Fruit fly (Drosophila melanogaster) whole organism, embryonic: Measurements from ENCODE around the gene aln.

Experiments
- ATbp ChIP-seq: fragments of 200-800 bp; sonication (Bioruptor generic); optimal IDR thresholded peaks from 2 replicates; lab custom pipeline; 2017; ENCODE audit warnings: missing biosample characterization, mild to moderate bottlenecking, missing genetic modification characterization, missing genetic modification reagents
- BEAF-32 ChIP-seq: fragments of 200-800 bp; sonication (Bioruptor generic); optimal IDR thresholded peaks from 3 replicates; lab custom pipeline; 2017; ENCODE audit warnings: missing biosample characterization, missing genetic modification characterization, mild to moderate bottlenecking, moderate library complexity, missing genetic modification reagents
- CG10543 ChIP-seq: fragments of 200-800 bp; sonication (Bioruptor generic); optimal IDR thresholded peaks from 3 replicates; lab custom pipeline; 2017; ENCODE audit warnings: missing biosample characterization, mild to moderate bottlenecking, missing genetic modification characterization, moderate library complexity
- CG12769 ChIP-seq: fragments of 200-800 bp; sonication (Bioruptor generic); optimal IDR thresholded peaks from 2 replicates; lab custom pipeline; 2019; ENCODE audit warnings: missing biosample characterization, mild to moderate bottlenecking, missing genetic modification characterization, moderate library complexity
- CG17359 ChIP-seq: fragments of 200-800 bp; sonication (Bioruptor generic); optimal IDR thresholded peaks from 3 replicates; lab custom pipeline; 2018; ENCODE audit warnings: missing biosample characterization, mild to moderate bottlenecking, missing genetic modification characterization, moderate library complexity
- CG17385 ChIP-seq: fragments of 200-800 bp; sonication (Bioruptor generic); optimal IDR thresholded peaks from 3 replicates; lab custom pipeline; 2018; ENCODE audit warnings: missing biosample characterization, mild to moderate bottlenecking, missing genetic modification characterization
- CG18599 ChIP-seq: fragments of 200-800 bp; sonication (Bioruptor generic); optimal IDR thresholded peaks from 3 replicates; lab custom pipeline; 2017; ENCODE audit warnings: missing biosample characterization, missing genetic modification characterization, mild to moderate bottlenecking, moderate library complexity, missing genetic modification reagents
- CG31224 ChIP-seq: fragments of 200-800 bp; sonication (Bioruptor generic); IDR thresholded peaks from 2 replicates; pipeline ENCODE4 v1.3.6; 2022; ENCODE audit warnings: missing biosample characterization, missing genetic modification characterization
- CG3847 ChIP-seq: fragments of 200-800 bp; sonication (Bioruptor generic); IDR thresholded peaks from 2 replicates; pipeline ENCODE4 v1.3.6; 2022; ENCODE audit warnings: missing biosample characterization, missing genetic modification characterization
- CG7271 ChIP-seq: fragments of 200-800 bp; sonication (Bioruptor generic); optimal IDR thresholded peaks from 2 replicates; lab custom pipeline; 2018; ENCODE audit warnings: missing biosample characterization, mild to moderate bottlenecking, missing genetic modification characterization, moderate library complexity
- Chrac-16 ChIP-seq: fragments of 200-800 bp; sonication (Bioruptor generic); optimal IDR thresholded peaks from 3 replicates; lab custom pipeline; 2016; ENCODE audit warnings: missing biosample characterization, missing genetic modification characterization
- Dp ChIP-seq: fragments of 200-800 bp; sonication (Bioruptor generic); optimal IDR thresholded peaks from 2 replicates; lab custom pipeline; 2018; ENCODE audit warnings: missing biosample characterization, mild to moderate bottlenecking, missing genetic modification characterization, moderate library complexity
- E2f1 ChIP-seq: fragments of 200-800 bp; sonication (Bioruptor generic); IDR thresholded peaks from 2 replicates; pipeline ENCODE4 v1.3.6; 2022; ENCODE audit warnings: missing biosample characterization, missing genetic modification characterization
- E2f2 ChIP-seq: fragments of 200-800 bp; sonication (Bioruptor generic); IDR thresholded peaks from 2 replicates; pipeline ENCODE4 v1.3.6; 2022; ENCODE audit warnings: missing biosample characterization, missing genetic modification characterization
- Hmx ChIP-seq: fragments of 200-800 bp; sonication (Bioruptor generic); optimal IDR thresholded peaks from 2 replicates; lab custom pipeline; 2016; ENCODE audit warnings: missing biosample characterization, missing genetic modification characterization
- Mrtf ChIP-seq: fragments of 200-800 bp; sonication (Bioruptor generic); IDR thresholded peaks from 3 replicates; pipeline ENCODE4 v1.3.6; 2022; ENCODE audit warnings: missing biosample characterization, missing genetic modification characterization
- Myb ChIP-seq: fragments of 200-800 bp; sonication (Bioruptor generic); optimal IDR thresholded peaks from 2 replicates; lab custom pipeline; 2016; ENCODE audit warnings: missing biosample characterization, missing genetic modification characterization
- PHDP ChIP-seq: fragments of 200-800 bp; sonication (Bioruptor generic); optimal IDR thresholded peaks from 3 replicates; lab custom pipeline; 2018; ENCODE audit warnings: missing biosample characterization, mild to moderate bottlenecking, missing genetic modification characterization, moderate library complexity
- Pdp1 ChIP-seq, 2 experiments: fragments of 200-800 bp; sonication (Bioruptor generic); optimal IDR thresholded peaks; 3 replicates each; lab custom pipeline; 2016; ENCODE audit warnings: missing biosample characterization in 2 of 2, missing genetic modification characterization in 2 of 2, mild to moderate bottlenecking in 1 of 2, moderate library complexity in 1 of 2
- Trl ChIP-seq, 3 experiments: fragments of >200 bp in 2 of 3; fragments of 200-800 bp in 1 of 3; sonication (Bioruptor generic) in 1 of 3; optimal IDR thresholded peaks; 2 replicates in 1 of 3; 3 replicates in 2 of 3; lab custom pipeline; 2016 to 2017; ENCODE audit warnings: missing biosample characterization in 1 of 3, missing genetic modification characterization in 1 of 3
- crol ChIP-seq: fragments of 200-800 bp; sonication (Bioruptor generic); IDR thresholded peaks from 2 replicates; pipeline ENCODE4 v1.3.6; 2022; ENCODE audit warnings: missing biosample characterization, missing genetic modification characterization
- esg ChIP-seq: fragments of 200-800 bp; sonication (Bioruptor generic); conservative IDR thresholded peaks from 2 replicates; pipeline ENCODE4 v1.3.6; 2022; ENCODE audit warnings: missing biosample characterization, missing genetic modification characterization
- eve ChIP-seq, 2 experiments: fragments of >200 bp; optimal IDR thresholded peaks; 2 replicates each; lab custom pipeline; 2017; ENCODE audit warnings: missing biosample characterization in 2 of 2, missing genetic modification characterization in 2 of 2
- gsb-n ChIP-seq: fragments of 200-800 bp; sonication (Bioruptor generic); optimal IDR thresholded peaks from 3 replicates; lab custom pipeline; 2018; ENCODE audit warnings: missing biosample characterization, mild to moderate bottlenecking, missing genetic modification characterization
- pros ChIP-seq: fragments of 200-800 bp; sonication (Bioruptor generic); optimal IDR thresholded peaks from 3 replicates; lab custom pipeline; 2019; ENCODE audit warnings: missing biosample characterization, mild to moderate bottlenecking, missing genetic modification characterization, moderate library complexity
- pzg ChIP-seq: fragments of 200-800 bp; sonication (Bioruptor generic); optimal IDR thresholded peaks from 3 replicates; lab custom pipeline; 2018; ENCODE audit warnings: missing biosample characterization, mild to moderate bottlenecking, missing genetic modification characterization, moderate library complexity
- sc ChIP-seq, 3 experiments: fragments of >200 bp in 2 of 3; fragments of 200-800 bp in 1 of 3; sonication (Bioruptor generic) in 1 of 3; optimal IDR thresholded peaks; 2 replicates in 2 of 3; 3 replicates in 1 of 3; lab custom pipeline; 2017; ENCODE audit warnings: mild to moderate bottlenecking in 1 of 3, missing biosample characterization in 1 of 3, missing genetic modification characterization in 1 of 3, missing genetic modification reagents in 1 of 3
- sd ChIP-seq: fragments of 200-800 bp; sonication (Bioruptor generic); optimal IDR thresholded peaks from 3 replicates; lab custom pipeline; 2018; ENCODE audit warnings: missing biosample characterization, mild to moderate bottlenecking, missing genetic modification characterization, moderate library complexity
- sens ChIP-seq: fragments of 200-800 bp; sonication (Bioruptor generic); peaks from one replicate; lab custom pipeline; 2016; ENCODE audit warnings: missing biosample characterization, missing genetic modification characterization
- slbo ChIP-seq: fragments of 200-800 bp; sonication (Bioruptor generic); IDR thresholded peaks from 2 replicates; pipeline ENCODE4 v1.3.6; 2022; ENCODE audit warnings: missing biosample characterization, missing genetic modification characterization
- sr ChIP-seq: fragments of 200-800 bp; sonication (Bioruptor generic); IDR thresholded peaks from 3 replicates; pipeline ENCODE4 v1.3.6; 2022; ENCODE audit warnings: missing biosample characterization, missing genetic modification characterization
- stwl ChIP-seq: fragments of 200-800 bp; sonication (Bioruptor generic); optimal IDR thresholded peaks from 3 replicates; lab custom pipeline; 2018; ENCODE audit warnings: missing biosample characterization, mild to moderate bottlenecking, missing genetic modification characterization, moderate library complexity
- tgo ChIP-seq: fragments of 200-800 bp; sonication (Bioruptor generic); IDR thresholded peaks from 3 replicates; pipeline ENCODE4 v1.3.6; 2022; ENCODE audit warnings: missing biosample characterization, missing genetic modification characterization
- ttk ChIP-seq: fragments of 200-800 bp; sonication (Bioruptor generic); IDR thresholded peaks from 2 replicates; pipeline ENCODE4 v2.1.2; 2022; ENCODE audit warnings: missing biosample characterization, missing genetic modification characterization
- vvl ChIP-seq: fragments of 200-800 bp; sonication (Bioruptor generic); IDR thresholded peaks from 2 replicates; pipeline ENCODE4 v1.3.6; 2022; ENCODE audit warnings: missing biosample characterization, missing genetic modification characterization
- z ChIP-seq: fragments of 200-800 bp; sonication (Bioruptor generic); IDR thresholded peaks from 3 replicates; pipeline ENCODE4 v1.3.6; 2022; ENCODE audit warnings: missing biosample characterization, missing genetic modification characterization
- zen2 ChIP-seq: fragments of 200-800 bp; sonication (Bioruptor generic); IDR thresholded peaks from 3 replicates; pipeline ENCODE4 v1.3.6; 2022; ENCODE audit warnings: missing biosample characterization, missing genetic modification characterization; ENCODE audit not compliant: partially characterized antibody

aln gene

dm6 chr3L:995685-996084, 1.9 kb downstream of the aln start:
- peak; percentile 95 for TF ChIP-seq E2f2 (GFP tag; lab: Robert Waterston, UW)
- peak; percentile 58 for TF ChIP-seq Myb (GFP tag; lab: Kevin White, UChicago)
- TF ChIP-seq CG17385 (GFP tag; lab: Kevin White, UChicago), result peak; percentile 83
- peak; percentile 39 for TF ChIP-seq pzg (GFP tag; lab: Kevin White, UChicago)
- TF ChIP-seq Dp (GFP tag; lab: Kevin White, UChicago), result peak; percentile 90
- no peak for TF ChIP-seq CG17359 (tag; lab: Kevin White, UChicago)
- no peak for TF ChIP-seq z (GFP tag; lab: Robert Waterston, UW)

- TF ChIP-seq sc (optimal IDR thresholded peaks at IDR 0.05; lab: Kevin White, UChicago), result no peak
- TF ChIP-seq sc (GFP tag; optimal IDR thresholded peaks at IDR 0.05; lab: Kevin White, UChicago), result peak; percentile 10
- TF ChIP-seq ATbp (GFP tag; lab: Kevin White, UChicago), result peak; percentile 28
- TF ChIP-seq eve (GFP tag; optimal IDR thresholded peaks at IDR 0.05; lab: Kevin White, UChicago), result peak in 1 of 2 experiments; percentile 29
- no peak for TF ChIP-seq Chrac-16 (GFP tag; lab: Kevin White, UChicago)
- TF ChIP-seq pros (GFP tag; lab: Kevin White, UChicago), result no peak
- peak; percentile 32 for TF ChIP-seq PHDP (tag; lab: Kevin White, UChicago)
- TF ChIP-seq CG7271, result no peak
- TF ChIP-seq tgo (GFP tag; lab: Robert Waterston, UW), result no peak
- peak in 1 of 2 experiments; percentile 89 for TF ChIP-seq Pdp1 (GFP tag; optimal IDR thresholded peaks at IDR 0.05; lab: Kevin White, UChicago)
These were observed 6.2 kb downstream of the aln start for dm6 chr3L:999990-1000389.

- TF ChIP-seq stwl (tag; lab: Kevin White, UChicago) (no peak), sr (GFP tag; lab: Robert Waterston, UW) (peak; percentile 51; the same call in 2 of the 3 replicates), esg (GFP tag; lab: Robert Waterston, UW) (no peak), Trl (optimal IDR thresholded peaks at IDR 0.05; lab: Kevin White, UChicago) (peak in 1 of 2 experiments; percentile 45), Trl (GFP tag; optimal IDR thresholded peaks at IDR 0.05; lab: Kevin White, UChicago) (no peak), CG18599 (peak; percentile 5), ttk (GFP tag; lab: Robert Waterston, UW) (no peak), zen2 (GFP tag; lab: Robert Waterston, UW) (0 out of 3 replicates have a peak, but pooled peaks have one; percentile 31), CG31224 (GFP tag; lab: Robert Waterston, UW) (no peak), E2f1 (GFP tag; lab: Robert Waterston, UW) (no peak), sd (peak; percentile 39), CG3847 (GFP tag; lab: Robert Waterston, UW) (0 out of 2 replicates have a peak, but pooled peaks have one; percentile 9), CG12769 (tag; lab: Kevin White, UChicago) (peak; percentile 97), sens (GFP tag; lab: Kevin White, UChicago) (peak; percentile 7), gsb-n (tag; lab: Kevin White, UChicago) (no peak), vvl (GFP tag; lab: Robert Waterston, UW) (0 out of 2 replicates have a peak, but pooled peaks have one; percentile 15), Mrtf (GFP tag; lab: Robert Waterston, UW) (0 out of 3 replicates have a peak, but pooled peaks have one; percentile 41), slbo (GFP tag; lab: Robert Waterston, UW) (0 out of 2 replicates have a peak, but pooled peaks have one; percentile 9), Hmx (GFP tag; lab: Kevin White, UChicago) (no peak), BEAF-32 (GFP tag; lab: Kevin White, UChicago) (no peak), z (GFP tag; lab: Robert Waterston, UW) (peak; percentile 80), crol (GFP tag; lab: Robert Waterston, UW) (peak; percentile 57), CG10543 (GFP tag; lab: Kevin White, UChicago) (peak; percentile 44)
These were observed 6.8 kb downstream of the aln start for dm6 chr3L:1000541-1000940.
